Worm (Caenorhabditis elegans) whole organism, mixed stage, embryonic: ENCODE results near the gene lgc-4.
"Not testable (repeated sequence)": the region's sequence is repeated elsewhere in the genome, so short reads cannot be mapped to it uniquely, and the experiment has no call there.

ENCODE experiments used
- M03D4.4 ChIP-seq: sonication (generic microtip); optimal IDR thresholded peaks from 2 replicates; lab custom pipeline; 2017; ENCODE audit warnings: mild to moderate bottlenecking, missing genetic modification characterization, missing compliant biosample characterization
- bed-3 ChIP-seq: fragments of 200-800 bp; sonication (Bioruptor generic); optimal IDR thresholded peaks from 3 replicates; lab custom pipeline; 2018; ENCODE audit warnings: mild to moderate bottlenecking, missing genetic modification characterization, moderate library complexity, missing compliant biosample characterization
- ceh-39 ChIP-seq: fragments of 150-350 bp; optimal IDR thresholded peaks from 2 replicates; lab custom pipeline; 2014; ENCODE audit warnings: missing biosample characterization, missing genetic modification characterization
- ceh-83 ChIP-seq: fragments of 200-800 bp; sonication (Bioruptor generic); optimal IDR thresholded peaks from 2 replicates; lab custom pipeline; 2018; ENCODE audit warnings: mild to moderate bottlenecking, missing genetic modification characterization, missing compliant biosample characterization
- ces-1 ChIP-seq: fragments of 150-350 bp; optimal IDR thresholded peaks from 2 replicates; lab custom pipeline; 2014; ENCODE audit warnings: missing biosample characterization, missing genetic modification reagents, missing genetic modification characterization
- cnd-1 ChIP-seq: fragments of 200-800 bp; sonication (Bioruptor generic); optimal IDR thresholded peaks from 2 replicates; lab custom pipeline; 2018; ENCODE audit warnings: mild to moderate bottlenecking, missing genetic modification characterization, missing compliant biosample characterization
- drap-1 ChIP-seq: fragments of 200-800 bp; sonication (Bioruptor generic); optimal IDR thresholded peaks from 3 replicates; lab custom pipeline; 2018; ENCODE audit warnings: mild to moderate bottlenecking, missing genetic modification characterization, missing compliant biosample characterization
- elt-1 ChIP-seq: sonication (generic microtip); optimal IDR thresholded peaks from 2 replicates; lab custom pipeline; 2017; ENCODE audit warnings: missing genetic modification characterization, mild to moderate bottlenecking, missing compliant biosample characterization, antibody characterized with exemption, moderate library complexity, borderline replicate concordance; ENCODE audit not compliant: insufficient read depth
- flh-1 ChIP-seq: fragments of 200-800 bp; sonication (Bioruptor generic); optimal IDR thresholded peaks from 2 replicates; lab custom pipeline; 2018; ENCODE audit warnings: mild to moderate bottlenecking, missing genetic modification characterization, moderate library complexity, missing compliant biosample characterization
- ham-2 ChIP-seq: fragments of 200-800 bp; sonication (Bioruptor generic); optimal IDR thresholded peaks from 2 replicates; lab custom pipeline; 2018; ENCODE audit warnings: mild to moderate bottlenecking, missing genetic modification characterization, missing compliant biosample characterization
- hlh-1 ChIP-seq: fragments of 150-350 bp; optimal IDR thresholded peaks from 2 replicates; lab custom pipeline; 2014; ENCODE audit warnings: missing biosample characterization, missing genetic modification reagents, missing genetic modification characterization
- lin-13 ChIP-seq: fragments of 150-350 bp; optimal IDR thresholded peaks from 2 replicates; lab custom pipeline; 2014; ENCODE audit warnings: missing biosample characterization, missing genetic modification characterization
- lin-32 ChIP-seq: fragments of 200-800 bp; sonication (Bioruptor generic); optimal IDR thresholded peaks from 2 replicates; lab custom pipeline; 2018; ENCODE audit warnings: mild to moderate bottlenecking, missing genetic modification characterization, missing compliant biosample characterization
- lsy-2 ChIP-seq: fragments of 150-350 bp; optimal IDR thresholded peaks from 2 replicates; lab custom pipeline; 2014; ENCODE audit warnings: missing biosample characterization, missing genetic modification characterization
- mab-5 ChIP-seq: fragments of 150-350 bp; optimal IDR thresholded peaks from 2 replicates; lab custom pipeline; 2014; ENCODE audit warnings: missing biosample characterization, missing genetic modification characterization
- mep-1 ChIP-seq: fragments of 150-350 bp; optimal IDR thresholded peaks from 2 replicates; lab custom pipeline; 2017; ENCODE audit warnings: missing biosample characterization, missing genetic modification reagents, missing genetic modification characterization, inconsistent platforms
- mls-2 ChIP-seq: sonication (generic microtip); optimal IDR thresholded peaks from 2 replicates; lab custom pipeline; 2016; ENCODE audit warnings: mild to moderate bottlenecking, missing genetic modification characterization, moderate library complexity, missing compliant biosample characterization
- nhr-12 ChIP-seq: fragments of 150-350 bp; optimal IDR thresholded peaks from 2 replicates; lab custom pipeline; 2014; ENCODE audit warnings: missing biosample characterization, missing genetic modification characterization
- nhr-2 ChIP-seq: fragments of 150-350 bp; optimal IDR thresholded peaks from 2 replicates; lab custom pipeline; 2014; ENCODE audit warnings: missing biosample characterization, missing genetic modification characterization
- nhr-237 ChIP-seq: fragments of 150-350 bp; optimal IDR thresholded peaks from 2 replicates; lab custom pipeline; 2014; ENCODE audit warnings: missing biosample characterization, missing genetic modification characterization
- nhr-76 ChIP-seq: sonication (generic microtip); optimal IDR thresholded peaks from 2 replicates; lab custom pipeline; 2017; ENCODE audit warnings: missing biosample characterization, missing genetic modification characterization
- pha-4 ChIP-seq: fragments of 150-350 bp; optimal IDR thresholded peaks from 2 replicates; lab custom pipeline; 2018; ENCODE audit warnings: missing biosample characterization, missing genetic modification reagents, missing genetic modification characterization
- sem-2 ChIP-seq: fragments of 200-800 bp; sonication (Bioruptor generic); optimal IDR thresholded peaks from 2 replicates; lab custom pipeline; 2018; ENCODE audit warnings: mild to moderate bottlenecking, missing genetic modification characterization, missing compliant biosample characterization
- snpc-4 ChIP-seq: fragments of 150-350 bp; optimal IDR thresholded peaks from 2 replicates; lab custom pipeline; 2014; ENCODE audit warnings: missing biosample characterization, missing genetic modification characterization
- sptf-1 ChIP-seq: sonication (generic microtip); optimal IDR thresholded peaks from 2 replicates; lab custom pipeline; 2017; ENCODE audit warnings: mild to moderate bottlenecking, missing genetic modification characterization, moderate library complexity, missing compliant biosample characterization
- tbx-8 ChIP-seq: fragments of 200-800 bp; sonication (Bioruptor generic); optimal IDR thresholded peaks from 2 replicates; lab custom pipeline; 2018; ENCODE audit warnings: mild to moderate bottlenecking, missing genetic modification characterization, moderate library complexity, missing compliant biosample characterization
- unc-120 ChIP-seq: sonication (generic microtip); optimal IDR thresholded peaks from 2 replicates; lab custom pipeline; 2017; ENCODE audit warnings: missing genetic modification characterization, missing compliant biosample characterization; ENCODE audit not compliant: poor library complexity, severe bottlenecking
- unc-39 ChIP-seq: fragments of 150-350 bp; optimal IDR thresholded peaks from 2 replicates; lab custom pipeline; 2014; ENCODE audit warnings: missing biosample characterization, missing genetic modification characterization
- zip-8 ChIP-seq: fragments of 150-350 bp; optimal IDR thresholded peaks from 2 replicates; lab custom pipeline; 2014; ENCODE audit warnings: missing biosample characterization, missing genetic modification characterization
- ztf-11 ChIP-seq: fragments of 150-350 bp; optimal IDR thresholded peaks from 2 replicates; lab custom pipeline; 2014; ENCODE audit warnings: missing biosample characterization, missing genetic modification characterization

The lgc-4 gene

DNA sequence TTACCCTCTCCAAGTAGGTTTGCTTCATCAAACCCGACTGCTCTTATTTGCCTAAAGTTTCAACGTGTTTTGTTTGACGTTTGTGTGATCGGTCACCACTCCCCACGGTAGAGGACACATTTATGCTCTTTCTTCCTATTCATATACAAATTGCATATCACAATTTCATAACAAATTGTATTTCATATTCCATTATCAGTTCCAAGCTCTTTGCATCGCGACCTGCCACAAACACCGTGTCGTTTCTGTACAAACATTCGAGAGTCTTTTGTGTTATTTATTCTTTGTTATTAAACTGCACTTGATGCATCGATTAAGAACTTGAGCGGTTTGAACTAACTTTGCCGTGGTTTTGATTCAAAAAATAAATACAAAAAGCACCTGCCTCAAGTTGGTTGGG, 31.9 kb downstream of the lgc-4 start:
- TF ChIP-seq lin-32 (no peak), ztf-11 (tag; lab: Kevin White, UChicago) (no peak), tbx-8 (GFP tag; lab: Kevin White, UChicago) (no peak), flh-1 (no peak), ceh-39 (tag; lab: Kevin White, UChicago) (no peak), ces-1 (GFP tag; lab: Kevin White, UChicago) (no peak), ham-2 (no peak), nhr-12 (tag; lab: Kevin White, UChicago) (no peak), elt-1 (no peak), pha-4 (tag; lab: Kevin White, UChicago) (no peak), nhr-2 (tag; lab: Kevin White, UChicago) (no peak), cnd-1 (no peak), mab-5 (tag; lab: Kevin White, UChicago) (no peak)

DNA sequence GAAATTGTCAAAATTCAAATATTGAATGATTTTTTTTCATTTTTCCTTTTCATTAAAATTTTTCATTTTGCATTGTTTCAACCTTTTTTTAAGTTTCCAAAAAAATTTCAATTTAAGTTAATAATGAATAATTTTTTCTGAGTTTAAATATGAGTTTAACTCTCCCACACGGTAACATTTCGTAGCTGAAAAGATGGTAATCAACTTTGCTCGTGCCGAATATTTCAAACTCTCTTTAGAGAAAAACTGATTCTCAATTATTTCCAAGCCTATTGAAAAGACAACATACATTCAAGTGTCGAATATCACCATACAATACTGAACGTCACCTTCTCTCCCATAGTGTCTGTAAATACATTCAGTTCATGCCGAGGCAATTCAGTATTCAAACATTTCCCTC, 33.1 kb downstream of the lgc-4 start:
- TF ChIP-seq mls-2, result no peak
- TF ChIP-seq drap-1 (GFP tag; lab: Kevin White, UChicago), result no peak
- no peak for TF ChIP-seq cnd-1

DNA sequence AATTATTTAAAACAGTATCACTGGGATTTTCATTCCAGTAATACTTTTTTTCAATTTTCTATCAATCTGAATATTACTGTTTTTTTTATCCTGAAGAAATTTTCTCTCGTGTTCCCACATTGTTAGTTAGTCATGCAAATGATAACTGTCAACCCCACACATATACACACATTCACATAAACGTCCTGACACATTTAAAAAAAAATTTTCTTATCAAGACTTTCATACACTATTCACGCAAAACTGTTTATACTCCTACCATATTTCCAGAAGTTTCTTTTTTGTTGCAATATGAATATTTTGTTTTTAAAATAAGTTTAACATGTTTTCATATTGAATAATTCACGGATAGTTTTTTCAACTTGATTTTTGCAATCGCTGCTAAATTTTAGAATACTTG, 33.5 kb downstream of the lgc-4 start:
- TF ChIP-seq nhr-237 (tag; lab: Kevin White, UChicago) (no peak), sptf-1 (tag; lab: Kevin White, UChicago) (no peak), ceh-83 (no peak), ztf-11 (tag; lab: Kevin White, UChicago) (no peak), lin-32 (no peak)
- TF ChIP-seq, all 35 proteins: peak for 0

DNA sequence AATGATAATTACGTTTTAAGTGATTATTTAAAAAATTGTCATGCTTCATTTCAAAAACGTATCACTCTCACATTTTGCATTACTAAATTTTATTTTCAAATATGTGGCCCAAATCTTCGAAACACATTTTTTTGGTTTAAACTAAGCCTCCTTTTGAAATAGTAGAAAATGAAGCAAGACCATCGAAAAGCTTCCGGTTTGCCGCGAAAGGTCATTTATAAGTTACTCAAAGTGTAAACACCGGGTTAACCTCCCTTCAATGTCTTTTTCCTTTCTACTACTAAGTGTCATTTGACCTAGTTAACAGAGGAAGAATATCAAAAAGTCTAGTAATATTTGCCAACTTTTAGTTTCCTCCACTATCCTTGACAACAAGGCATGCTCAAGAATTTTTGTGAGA, 35.3 kb downstream of the lgc-4 start:
- TF ChIP-seq nhr-2 (tag; lab: Kevin White, UChicago) (no peak), ztf-11 (tag; lab: Kevin White, UChicago) (no peak), mep-1 (no peak)

DNA sequence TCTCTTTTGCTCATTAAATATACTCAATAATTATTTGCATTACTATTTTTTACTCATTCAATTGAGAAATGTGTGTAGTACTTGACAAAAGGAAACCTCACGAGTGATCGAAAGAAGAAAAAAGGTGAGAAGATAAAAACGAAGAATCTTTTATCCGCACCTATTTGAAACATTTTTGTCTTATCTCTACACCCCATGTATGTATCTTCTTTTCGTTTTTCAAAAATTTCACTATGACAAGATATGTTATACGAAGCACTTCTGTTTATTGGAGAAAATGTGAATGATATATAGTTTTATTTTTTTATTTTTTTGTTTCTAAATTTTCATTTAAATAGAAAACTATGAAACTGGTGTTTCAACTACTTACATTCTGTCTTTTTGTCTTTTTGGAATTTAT, 37.0 kb downstream of the lgc-4 start:
- TF ChIP-seq tbx-8 (GFP tag; lab: Kevin White, UChicago), result no peak

DNA sequence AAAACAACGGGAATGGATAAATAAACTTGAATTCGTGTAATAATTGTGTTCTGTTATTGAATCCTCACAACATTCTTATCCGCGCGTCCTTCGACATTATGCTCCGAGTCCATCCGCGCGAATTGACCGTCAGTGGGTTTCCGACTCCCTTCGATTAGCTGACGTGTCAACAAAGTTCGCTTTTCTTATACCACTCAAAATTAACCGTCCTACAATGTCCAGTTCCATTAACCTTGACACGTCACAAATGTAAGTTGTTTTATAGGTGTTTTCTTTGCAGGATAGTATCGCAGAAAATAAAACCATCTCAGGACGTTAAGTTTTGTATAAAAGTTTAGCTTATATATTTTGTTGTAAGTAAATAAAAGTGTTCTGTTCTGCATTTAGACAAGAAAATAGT, 38.6 kb downstream of the lgc-4 start, which contains the start of gene crb-3:
Gene crb-3 (plus strand): TSS at position 301 of the 400 bp plus-strand sequence.
- TF ChIP-seq elt-1; pha-4 (tag; lab: Kevin White, UChicago); M03D4.4 (tag; lab: Kevin White, UChicago): not testable (repeated sequence)

DNA sequence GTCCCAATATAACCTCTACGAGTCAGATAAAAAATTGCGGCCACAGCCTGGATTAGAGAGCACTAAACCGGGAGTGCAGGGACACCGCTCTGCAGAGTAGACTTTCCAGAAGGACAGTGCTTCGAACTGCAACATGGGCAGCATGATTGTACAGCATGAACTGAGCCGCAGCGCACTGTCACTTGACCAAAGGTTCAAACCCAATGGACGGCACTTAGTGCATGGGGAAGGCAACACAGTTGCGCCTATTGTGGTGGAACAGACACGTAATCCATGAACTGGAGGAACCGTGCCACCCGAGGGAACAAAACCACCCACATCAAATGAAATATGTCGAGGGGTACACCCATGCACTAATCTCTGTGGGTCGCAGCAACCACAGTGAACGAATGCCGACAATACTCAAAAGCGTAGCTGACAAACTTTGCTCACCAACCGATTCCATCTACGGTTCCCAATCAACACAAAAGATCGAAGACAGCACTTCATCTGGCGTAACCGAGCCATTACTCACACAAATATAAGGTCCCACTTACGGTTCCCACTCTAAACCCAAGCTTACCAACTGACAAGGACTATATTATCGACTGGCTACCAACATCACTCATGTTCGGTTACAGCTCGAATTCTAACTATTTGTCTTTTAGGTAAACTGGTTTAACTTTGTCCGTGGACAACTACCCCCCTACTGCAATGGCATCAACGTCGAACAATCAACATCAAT, 46.5 kb downstream of the lgc-4 start:
- TF ChIP-seq snpc-4 (no peak), drap-1 (GFP tag; lab: Kevin White, UChicago) (no peak), pha-4 (tag; lab: Kevin White, UChicago) (no peak), mls-2 (no peak), zip-8 (tag; lab: Kevin White, UChicago) (no peak), nhr-12 (tag; lab: Kevin White, UChicago) (no peak), mab-5 (tag; lab: Kevin White, UChicago) (no peak), nhr-76 (tag; lab: Kevin White, UChicago) (no peak), ztf-11 (tag; lab: Kevin White, UChicago) (no peak)

DNA sequence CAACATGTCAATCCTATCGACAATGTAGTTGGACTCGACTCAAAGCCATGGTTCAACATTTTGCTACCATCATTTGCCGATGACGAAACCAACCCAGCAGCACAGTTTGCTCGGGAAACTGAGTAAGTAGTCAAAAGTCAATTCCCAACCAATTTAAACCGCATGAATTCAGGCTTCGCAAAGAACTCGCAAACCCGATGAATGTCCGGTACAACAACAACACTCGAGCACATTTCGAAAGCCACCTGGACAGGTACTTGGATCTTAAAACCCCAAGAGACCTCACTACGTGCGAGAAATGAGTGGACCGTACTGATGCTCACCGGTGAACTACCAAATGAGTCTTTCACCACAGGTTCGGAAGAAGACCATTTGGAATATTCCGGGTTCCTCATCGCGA, 47.9 kb downstream of the lgc-4 start:
- no peak for TF ChIP-seq tbx-8 (GFP tag; lab: Kevin White, UChicago)
- no peak for TF ChIP-seq bed-3 (GFP tag; lab: Kevin White, UChicago)
- TF ChIP-seq ceh-39 (tag; lab: Kevin White, UChicago), result no peak
- TF ChIP-seq nhr-237 (tag; lab: Kevin White, UChicago), result no peak
- TF ChIP-seq lin-13, result no peak
- no peak for TF ChIP-seq unc-39 (tag; lab: Kevin White, UChicago)
- no peak for TF ChIP-seq lsy-2 (tag; lab: Kevin White, UChicago)
- no peak for TF ChIP-seq elt-1
- TF ChIP-seq sem-2, result no peak
- TF ChIP-seq flh-1, result no peak
- TF ChIP-seq nhr-12 (tag; lab: Kevin White, UChicago), result no peak
- no peak for TF ChIP-seq mep-1
- TF ChIP-seq snpc-4, result no peak
- TF ChIP-seq unc-120 (tag; lab: Kevin White, UChicago), result no peak
- TF ChIP-seq ztf-11 (tag; lab: Kevin White, UChicago), result no peak
- no peak for TF ChIP-seq hlh-1
- TF ChIP-seq, all 35 proteins: peak for 0
